Worm (Caenorhabditis elegans): Measurements from ENCODE around the gene taf-6.1.

ce11 chrII:1130241-1130640 is 2.5 kb downstream of the taf-6.1 start:
- no peak for TF ChIP-seq fkh-3 (tag; optimal IDR thresholded peaks at IDR 0.05)
- no peak for TF ChIP-seq egl-18 (GFP tag; IDR thresholded peaks at IDR 0.05)
- no peak for TF ChIP-seq him-1 (tag; optimal IDR thresholded peaks at IDR 0.05)
- no peak for TF ChIP-seq tlf-1 (GFP tag; optimal IDR thresholded peaks at IDR 0.05)
- TF ChIP-seq pbrm-1 (GFP tag; IDR thresholded peaks at IDR 0.05), result no peak
- no peak for TF ChIP-seq nhr-90 (tag; optimal IDR thresholded peaks at IDR 0.05)
- no peak for TF ChIP-seq egrh-3 (GFP tag; IDR thresholded peaks at IDR 0.05)
